Worm (Caenorhabditis elegans) whole organism, early embryonic: ENCODE data around the gene clec-10.

Experiments
- B0310.2 ChIP-seq: sonication (generic microtip); optimal IDR thresholded peaks from 2 replicates; lab custom pipeline; 2016; ENCODE audit warnings: mild to moderate bottlenecking, missing genetic modification characterization, missing compliant biosample characterization
- ama-1 ChIP-seq: fragments of 150-350 bp; optimal IDR thresholded peaks from 2 replicates; lab custom pipeline; 2014
- hmg-4 ChIP-seq: fragments of 200-800 bp; sonication (Bioruptor generic); optimal IDR thresholded peaks from 2 replicates; lab custom pipeline; 2018; ENCODE audit warnings: mild to moderate bottlenecking, missing genetic modification characterization, missing compliant biosample characterization
- hnd-1 ChIP-seq: sonication (generic microtip); optimal IDR thresholded peaks from 2 replicates; lab custom pipeline; 2016; ENCODE audit warnings: missing genetic modification characterization, missing compliant biosample characterization

DNA sequence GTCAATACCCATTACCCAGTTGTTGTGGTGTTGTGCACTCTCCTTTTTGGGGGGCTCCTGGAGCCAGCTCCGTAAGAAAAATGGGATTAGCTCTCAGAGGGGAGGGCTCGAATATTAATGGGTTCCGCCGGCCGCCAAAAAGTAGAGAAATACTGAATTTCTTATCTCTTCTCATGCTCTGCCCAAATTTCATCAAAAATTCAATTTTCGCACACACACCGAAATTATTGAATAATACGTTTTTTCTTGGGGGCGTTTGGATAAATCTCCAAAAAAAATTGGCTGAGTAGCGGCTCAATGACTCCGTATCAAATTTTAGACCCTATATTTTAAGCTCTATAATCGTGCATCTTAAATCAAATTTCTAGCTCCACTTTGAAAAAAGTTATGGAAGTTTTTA, 2.3 kb upstream of the clec-10 start:
- no peak for TF ChIP-seq hnd-1
- no peak for TF ChIP-seq hmg-4 (GFP tag; lab: Kevin White, UChicago)
- TF ChIP-seq ama-1 (lab: Kevin White, UChicago), result no peak
- TF ChIP-seq B0310.2 (tag; lab: Kevin White, UChicago), result no peak
